ENCODE assay signal across 1 fruit fly cellular context in genomic region chr3L:128295-129117, dm6.
TF ChIP-seq lines count a peak whose summit lies in the region.

No protein-coding gene starts in this region.

TF ChIP-seq in whole organism, embryonic, 481 proteins besides CTCF, POLR2A, EP300 and RAD21 (continued from another document):
- TF ChIP-seq CG8290 (GFP tag; optimal IDR thresholded peaks at IDR 0.05; lab: Kevin White, UChicago) (no peak), CG8290 (tag; optimal IDR thresholded peaks at IDR 0.05; lab: Kevin White, UChicago) (peak in 1 of 2 experiments; percentile 45), sd (tag; optimal IDR thresholded peaks at IDR 0.05; lab: Kevin White, UChicago) (peak; percentile 99), ci (GFP tag; IDR thresholded peaks at IDR 0.05; lab: Robert Waterston, UW) (peak; percentile 59; the same call in 2 of the 3 replicates), CG3163 (GFP tag; optimal IDR thresholded peaks at IDR 0.05; lab: Kevin White, UChicago) (peak; percentile 60), zfh1 (GFP tag; IDR thresholded peaks at IDR 0.05; lab: Robert Waterston, UW) (peak; percentile 35; the same call in 1 of the 3 replicates), CG17361 (GFP tag; IDR thresholded peaks at IDR 0.05; lab: Robert Waterston, UW) (no peak), Scr (GFP tag; IDR thresholded peaks at IDR 0.05; lab: Robert Waterston, UW; ENCODE audit: partially characterized antibody) (no peak), fd64A (GFP tag; optimal IDR thresholded peaks at IDR 0.05; lab: Kevin White, UChicago) (peak; percentile 34), pros (GFP tag; optimal IDR thresholded peaks at IDR 0.05; lab: Kevin White, UChicago) (peak; percentile 92), CG7839 (tag; optimal IDR thresholded peaks at IDR 0.05; lab: Kevin White, UChicago) (no peak), CG3995 (GFP tag; optimal IDR thresholded peaks at IDR 0.05; lab: Kevin White, UChicago) (peak; percentile 86), Drgx (GFP tag; IDR thresholded peaks at IDR 0.05; lab: Robert Waterston, UW) (0 out of 2 replicates have a peak, but pooled peaks have one; percentile 17), CG2712 (tag; optimal IDR thresholded peaks at IDR 0.05; lab: Kevin White, UChicago) (peak; percentile 11), CG12769 (tag; optimal IDR thresholded peaks at IDR 0.05; lab: Kevin White, UChicago) (peak; percentile 95), ftz-f1 (GFP tag; optimal IDR thresholded peaks at IDR 0.05; lab: Kevin White, UChicago) (peak; percentile 66), Oli (tag; optimal IDR thresholded peaks at IDR 0.05; lab: Kevin White, UChicago) (peak; percentile 0), CG9727 (GFP tag; optimal IDR thresholded peaks at IDR 0.05; lab: Kevin White, UChicago) (peak; percentile 5), CG3065 (GFP tag; optimal IDR thresholded peaks at IDR 0.05; lab: Kevin White, UChicago) (peak; percentile 93), CG4854 (GFP tag; optimal IDR thresholded peaks at IDR 0.05; lab: Kevin White, UChicago) (no peak), CG9437 (GFP tag; optimal IDR thresholded peaks at IDR 0.05; lab: Kevin White, UChicago) (peak; percentile 60), lov (optimal IDR thresholded peaks at IDR 0.05; lab: Kevin White, UChicago) (no peak), lov (GFP tag; IDR thresholded peaks at IDR 0.05; lab: Robert Waterston, UW) (peak; percentile 68; the same call in 1 of the 3 replicates), Nf-YC (tag; optimal IDR thresholded peaks at IDR 0.05; lab: Kevin White, UChicago) (no peak), zen2 (GFP tag; IDR thresholded peaks at IDR 0.05; lab: Robert Waterston, UW; ENCODE audit: partially characterized antibody) (peak; percentile 31; the same call in 1 of the 3 replicates), h (optimal IDR thresholded peaks at IDR 0.05; lab: Kevin White, UChicago) (no peak), MBD-R2 (GFP tag; IDR thresholded peaks at IDR 0.05; lab: Robert Waterston, UW) (no peak), CG10321 (GFP tag; IDR thresholded peaks at IDR 0.05; lab: Robert Waterston, UW) (no peak), crol (GFP tag; IDR thresholded peaks at IDR 0.05; lab: Robert Waterston, UW) (peak; percentile 66; the same call in 1 of the 2 replicates), Xbp1 (GFP tag; optimal IDR thresholded peaks at IDR 0.05; lab: Kevin White, UChicago) (peak; percentile 68), Pdp1 (GFP tag; optimal IDR thresholded peaks at IDR 0.05; lab: Kevin White, UChicago) (peak in 1 of 2 experiments; percentile 33), Ssrp (tag; optimal IDR thresholded peaks at IDR 0.05; lab: Kevin White, UChicago) (peak; percentile 17), CG13287 (GFP tag; IDR thresholded peaks at IDR 0.05; lab: Robert Waterston, UW; ENCODE audit: partially characterized antibody) (peak; percentile 29; the same call in 1 of the 2 replicates), CG34376 (GFP tag; optimal IDR thresholded peaks at IDR 0.05; lab: Kevin White, UChicago) (peak; percentile 46), CG7987 (GFP tag; optimal IDR thresholded peaks at IDR 0.05; lab: Kevin White, UChicago) (no peak), Eip74EF (GFP tag; optimal IDR thresholded peaks at IDR 0.05; lab: Kevin White, UChicago) (peak in 1 of 2 experiments; percentile 55), Dp (GFP tag; optimal IDR thresholded peaks at IDR 0.05; lab: Kevin White, UChicago) (peak; percentile 44), Dref (GFP tag; IDR thresholded peaks at IDR 0.05; lab: Robert Waterston, UW) (no peak), Fer2 (tag; optimal IDR thresholded peaks at IDR 0.05; lab: Kevin White, UChicago) (no peak), cad (GFP tag; optimal IDR thresholded peaks at IDR 0.05; lab: Kevin White, UChicago) (peak; percentile 59), CG17328 (GFP tag; IDR thresholded peaks at IDR 0.05; lab: Robert Waterston, UW) (peak; percentile 14; the same call in 1 of the 2 replicates), sna (GFP tag; IDR thresholded peaks at IDR 0.05; lab: Robert Waterston, UW; ENCODE audit: partially characterized antibody) (peak; percentile 48; the same call in 1 of the 2 replicates), Oaz (GFP tag; IDR thresholded peaks at IDR 0.05; lab: Robert Waterston, UW) (no peak), CG30020 (tag; optimal IDR thresholded peaks at IDR 0.05; lab: Kevin White, UChicago) (peak; percentile 78), CG12071 (GFP tag; optimal IDR thresholded peaks at IDR 0.05; lab: Kevin White, UChicago) (no peak), CG11723 (GFP tag; optimal IDR thresholded peaks at IDR 0.05; lab: Kevin White, UChicago) (peak; percentile 66), CG17359 (tag; optimal IDR thresholded peaks at IDR 0.05; lab: Kevin White, UChicago) (peak; percentile 14), CG4328 (GFP tag; optimal IDR thresholded peaks at IDR 0.05; lab: Kevin White, UChicago) (no peak), eve (GFP tag; optimal IDR thresholded peaks at IDR 0.05; lab: Kevin White, UChicago) (peak in 1 of 2 experiments; percentile 68), Blimp-1 (GFP tag; optimal IDR thresholded peaks at IDR 0.05; lab: Kevin White, UChicago) (peak; percentile 18), YL-1 (GFP tag; optimal IDR thresholded peaks at IDR 0.05; lab: Kevin White, UChicago) (no peak), nerfin-1 (tag; optimal IDR thresholded peaks at IDR 0.05; lab: Kevin White, UChicago) (peak; percentile 84), wek (GFP tag; optimal IDR thresholded peaks at IDR 0.05; lab: Kevin White, UChicago) (peak; percentile 27), E2f1 (GFP tag; IDR thresholded peaks at IDR 0.05; lab: Robert Waterston, UW) (peak; percentile 42; the same call in 1 of the 2 replicates), bbx (GFP tag; IDR thresholded peaks at IDR 0.05; lab: Robert Waterston, UW; ENCODE audit: partially characterized antibody) (peak; percentile 36; the same call in 1 of the 2 replicates), vvl (GFP tag; IDR thresholded peaks at IDR 0.05; lab: Robert Waterston, UW) (peak; percentile 83), Hand (GFP tag; optimal IDR thresholded peaks at IDR 0.05; lab: Kevin White, UChicago) (no peak), pb (GFP tag; optimal IDR thresholded peaks at IDR 0.05; lab: Kevin White, UChicago) (no peak), CG18619 (GFP tag; optimal IDR thresholded peaks at IDR 0.05; lab: Kevin White, UChicago) (peak; percentile 9), sens (GFP tag; lab: Kevin White, UChicago) (peak; percentile 71), cg (GFP tag; optimal IDR thresholded peaks at IDR 0.05; lab: Kevin White, UChicago) (peak; percentile 73), CG7357 (GFP tag; IDR thresholded peaks at IDR 0.05; lab: Robert Waterston, UW) (no peak), B-H2 (GFP tag; optimal IDR thresholded peaks at IDR 0.05; lab: Kevin White, UChicago) (peak; percentile 17), odd (GFP tag; optimal IDR thresholded peaks at IDR 0.05; lab: Kevin White, UChicago) (peak; percentile 16), BtbVII (GFP tag; optimal IDR thresholded peaks at IDR 0.05; lab: Kevin White, UChicago) (peak; percentile 25), lola (GFP tag; optimal IDR thresholded peaks at IDR 0.05; lab: Kevin White, UChicago) (peak in 1 of 3 experiments; percentile 12), CG10147 (GFP tag; optimal IDR thresholded peaks at IDR 0.05; lab: Kevin White, UChicago) (peak; percentile 4), CG32767 (GFP tag; IDR thresholded peaks at IDR 0.05; lab: Robert Waterston, UW) (peak; percentile 54; the same call in 1 of the 2 replicates), CrebB (tag; optimal IDR thresholded peaks at IDR 0.05; lab: Kevin White, UChicago) (peak; percentile 54), Deaf1 (tag; optimal IDR thresholded peaks at IDR 0.05; lab: Kevin White, UChicago) (peak; percentile 66), gcm (GFP tag; optimal IDR thresholded peaks at IDR 0.05; lab: Kevin White, UChicago) (peak; percentile 36), hkb (optimal IDR thresholded peaks at IDR 0.05; lab: Kevin White, UChicago) (no peak), hkb (GFP tag; IDR thresholded peaks at IDR 0.05; lab: Robert Waterston, UW) (peak; percentile 48)
